Fruit fly (Drosophila melanogaster) whole organism, embryonic: ENCODE measurements around the gene Hexo1.

Experiments used
- ATbp ChIP-seq: fragments of 200-800 bp; sonication (Bioruptor generic); optimal IDR thresholded peaks from 2 replicates; lab custom pipeline; 2017; ENCODE audit warnings: missing biosample characterization, mild to moderate bottlenecking, missing genetic modification characterization, missing genetic modification reagents
- Adf1 ChIP-seq: fragments of 200-800 bp; sonication (Bioruptor generic); IDR thresholded peaks from 2 replicates; pipeline ENCODE4 v1.3.6; 2022; ENCODE audit warnings: missing biosample characterization, missing genetic modification characterization
- Atf6 ChIP-seq: fragments of 200-800 bp; sonication (Bioruptor generic); IDR thresholded peaks from 2 replicates; pipeline ENCODE4 v1.3.6; 2022; ENCODE audit warnings: missing biosample characterization, missing genetic modification characterization
- CG10267 ChIP-seq: fragments of 200-800 bp; sonication (Bioruptor generic); optimal IDR thresholded peaks from 2 replicates; lab custom pipeline; 2018; ENCODE audit warnings: missing biosample characterization, mild to moderate bottlenecking, missing genetic modification characterization, moderate library complexity
- CG10543 ChIP-seq: fragments of 200-800 bp; sonication (Bioruptor generic); optimal IDR thresholded peaks from 3 replicates; lab custom pipeline; 2017; ENCODE audit warnings: missing biosample characterization, mild to moderate bottlenecking, missing genetic modification characterization, moderate library complexity
- CG10565 ChIP-seq: fragments of 200-800 bp; sonication (Bioruptor generic); optimal IDR thresholded peaks from 3 replicates; lab custom pipeline; 2016; ENCODE audit warnings: missing biosample characterization, mild to moderate bottlenecking, missing genetic modification characterization
- CG10654 ChIP-seq: fragments of 200-800 bp; sonication (Bioruptor generic); optimal IDR thresholded peaks from 2 replicates; lab custom pipeline; 2016; ENCODE audit warnings: missing biosample characterization, missing genetic modification characterization
- CG10959 ChIP-seq: fragments of 200-800 bp; sonication (Bioruptor generic); IDR thresholded peaks from 2 replicates; pipeline ENCODE4 v1.3.6; 2022; ENCODE audit warnings: missing biosample characterization, missing genetic modification characterization
- CG13123 ChIP-seq: fragments of 200-800 bp; sonication (Bioruptor generic); optimal IDR thresholded peaks from 2 replicates; lab custom pipeline; 2016; ENCODE audit warnings: missing biosample characterization, missing genetic modification characterization
- CG14965 ChIP-seq: fragments of 200-800 bp; sonication (Bioruptor generic); optimal IDR thresholded peaks from 2 replicates; lab custom pipeline; 2016; ENCODE audit warnings: missing biosample characterization, missing genetic modification characterization, borderline replicate concordance
- CG15073 ChIP-seq: fragments of 200-800 bp; sonication (Bioruptor generic); optimal IDR thresholded peaks from 2 replicates; lab custom pipeline; 2016; ENCODE audit warnings: missing biosample characterization, missing genetic modification characterization
- CG17568 ChIP-seq: fragments of 200-800 bp; sonication (Bioruptor generic); optimal IDR thresholded peaks from 2 replicates; lab custom pipeline; 2018; ENCODE audit warnings: missing biosample characterization, mild to moderate bottlenecking, missing genetic modification characterization, moderate library complexity
- CG17802 ChIP-seq: fragments of 200-800 bp; sonication (Bioruptor generic); optimal IDR thresholded peaks from 2 replicates; lab custom pipeline; 2018; ENCODE audit warnings: missing biosample characterization, mild to moderate bottlenecking, missing genetic modification characterization, moderate library complexity
- CG17912 ChIP-seq: fragments of 200-800 bp; sonication (Bioruptor generic); optimal IDR thresholded peaks from 2 replicates; lab custom pipeline; 2018; ENCODE audit warnings: missing biosample characterization, mild to moderate bottlenecking, missing genetic modification characterization
- CG1832 ChIP-seq: fragments of 200-800 bp; sonication (Bioruptor generic); optimal IDR thresholded peaks from 2 replicates; lab custom pipeline; 2017; ENCODE audit warnings: missing biosample characterization, mild to moderate bottlenecking, missing genetic modification characterization, inconsistent platforms
- CG4282 ChIP-seq: fragments of 200-800 bp; sonication (Bioruptor generic); optimal IDR thresholded peaks from 2 replicates; lab custom pipeline; 2016; ENCODE audit warnings: missing biosample characterization, missing genetic modification characterization
- CG6175 ChIP-seq: fragments of 200-800 bp; sonication (Bioruptor generic); IDR thresholded peaks from 3 replicates; pipeline ENCODE4 v1.3.6; 2022; ENCODE audit warnings: missing biosample characterization, missing genetic modification characterization
- CG6254 ChIP-seq: fragments of 200-800 bp; sonication (Bioruptor generic); optimal IDR thresholded peaks from 3 replicates; lab custom pipeline; 2017; ENCODE audit warnings: mild to moderate bottlenecking, missing biosample characterization, missing genetic modification reagents, missing genetic modification characterization
- CG7372 ChIP-seq: fragments of 200-800 bp; sonication (Bioruptor generic); IDR thresholded peaks from 2 replicates; pipeline ENCODE4 v1.3.6; 2022; ENCODE audit warnings: missing biosample characterization, missing genetic modification characterization
- CG8290 ChIP-seq, 3 experiments: fragments of 200-800 bp; sonication (Bioruptor generic); optimal IDR thresholded peaks; 2 replicates each; lab custom pipeline; 2016 to 2019; ENCODE audit warnings: missing biosample characterization in 3 of 3, missing genetic modification characterization in 3 of 3, mild to moderate bottlenecking in 2 of 3, moderate library complexity in 1 of 3
- CG8359 ChIP-seq: fragments of 200-800 bp; sonication (Bioruptor generic); optimal IDR thresholded peaks from 2 replicates; lab custom pipeline; 2017; ENCODE audit warnings: missing biosample characterization, mild to moderate bottlenecking, missing genetic modification characterization, borderline replicate concordance
- CrebB ChIP-seq: fragments of 200-800 bp; sonication (Bioruptor generic); optimal IDR thresholded peaks from 3 replicates; lab custom pipeline; 2018; ENCODE audit warnings: missing biosample characterization, mild to moderate bottlenecking, missing genetic modification characterization
- D19B ChIP-seq: fragments of 200-800 bp; sonication (Bioruptor generic); optimal IDR thresholded peaks from 2 replicates; lab custom pipeline; 2017; ENCODE audit warnings: missing biosample characterization, mild to moderate bottlenecking, missing genetic modification characterization
- Drgx ChIP-seq: fragments of 200-800 bp; sonication (Bioruptor generic); IDR thresholded peaks from 2 replicates; pipeline ENCODE4 v1.3.6; 2022; ENCODE audit warnings: missing biosample characterization, missing genetic modification characterization
- Eip74EF ChIP-seq, 2 experiments: fragments of 200-800 bp in 1 of 2; fragments of >200 bp in 1 of 2; sonication (Bioruptor generic) in 1 of 2; optimal IDR thresholded peaks; 2 replicates each; lab custom pipeline; 2017 to 2019; ENCODE audit warnings: missing biosample characterization in 2 of 2, missing genetic modification characterization in 2 of 2, mild to moderate bottlenecking in 1 of 2, moderate library complexity in 1 of 2
- Ets65A ChIP-seq: fragments of 200-800 bp; sonication (Bioruptor generic); peaks from one replicate; lab custom pipeline; 2016; ENCODE audit warnings: missing biosample characterization, missing genetic modification characterization
- Hey ChIP-seq: fragments of 200-800 bp; sonication (Bioruptor generic); optimal IDR thresholded peaks from 3 replicates; lab custom pipeline; 2018; ENCODE audit warnings: missing biosample characterization, mild to moderate bottlenecking, missing genetic modification characterization
- NFAT ChIP-seq: fragments of 200-800 bp; sonication (Bioruptor generic); IDR thresholded peaks from 2 replicates; pipeline ENCODE4 v1.3.6; 2022; ENCODE audit warnings: missing biosample characterization, missing genetic modification characterization
- Nf-YA ChIP-seq: fragments of 200-800 bp; sonication (Bioruptor generic); IDR thresholded peaks from 2 replicates; pipeline ENCODE4 v1.3.6; 2022; ENCODE audit warnings: missing biosample characterization, missing genetic modification characterization
- Nf-YC ChIP-seq: fragments of 200-800 bp; optimal IDR thresholded peaks from 3 replicates; lab custom pipeline; 2019; ENCODE audit warnings: missing biosample characterization, mild to moderate bottlenecking, missing genetic modification characterization, moderate library complexity
- Oli ChIP-seq: fragments of 200-800 bp; sonication (Bioruptor generic); optimal IDR thresholded peaks from 2 replicates; lab custom pipeline; 2018; ENCODE audit warnings: missing biosample characterization, mild to moderate bottlenecking, missing genetic modification characterization, moderate library complexity
- Scr ChIP-seq: fragments of 200-800 bp; sonication (Bioruptor generic); IDR thresholded peaks from 2 replicates; pipeline ENCODE4 v1.3.6; 2022; ENCODE audit warnings: missing biosample characterization, missing genetic modification characterization; ENCODE audit not compliant: partially characterized antibody
- abd-A ChIP-seq: fragments of 200-800 bp; sonication (Bioruptor generic); optimal IDR thresholded peaks from 3 replicates; lab custom pipeline; 2019; ENCODE audit warnings: missing biosample characterization, mild to moderate bottlenecking, missing genetic modification characterization, moderate library complexity
- bigmax ChIP-seq: fragments of 200-800 bp; sonication (Bioruptor generic); optimal IDR thresholded peaks from 2 replicates; lab custom pipeline; 2018; ENCODE audit warnings: missing biosample characterization, mild to moderate bottlenecking, missing genetic modification characterization
- cas ChIP-seq: fragments of 200-800 bp; sonication (Bioruptor generic); IDR thresholded peaks from 2 replicates; pipeline ENCODE4 v1.3.6; 2022; ENCODE audit warnings: missing biosample characterization, missing genetic modification characterization
- esg ChIP-seq: fragments of 200-800 bp; sonication (Bioruptor generic); conservative IDR thresholded peaks from 2 replicates; pipeline ENCODE4 v1.3.6; 2022; ENCODE audit warnings: missing biosample characterization, missing genetic modification characterization
- exex ChIP-seq: fragments of 200-800 bp; sonication (Bioruptor generic); optimal IDR thresholded peaks from 4 replicates; lab custom pipeline; 2018; ENCODE audit warnings: missing biosample characterization, mild to moderate bottlenecking, missing genetic modification characterization, moderate library complexity
- gro ChIP-seq: fragments of 200-800 bp; sonication (Bioruptor generic); optimal IDR thresholded peaks from 2 replicates; lab custom pipeline; 2016; ENCODE audit warnings: missing biosample characterization, missing genetic modification characterization
- gt ChIP-seq: fragments of 200-800 bp; sonication (Bioruptor generic); IDR thresholded peaks from 2 replicates; pipeline ENCODE4 v1.3.6; 2022; ENCODE audit warnings: missing biosample characterization, missing genetic modification characterization
- insv ChIP-seq, 2 experiments: fragments of 200-800 bp; sonication (Bioruptor generic); optimal IDR thresholded peaks; 3 replicates each; lab custom pipeline; 2016 to 2018; ENCODE audit warnings: missing biosample characterization in 2 of 2, missing genetic modification characterization in 2 of 2
- inv ChIP-seq: fragments of 200-800 bp; sonication (Bioruptor generic); IDR thresholded peaks from 2 replicates; pipeline ENCODE4 v1.3.6; 2022; ENCODE audit warnings: missing biosample characterization, missing genetic modification characterization; ENCODE audit not compliant: partially characterized antibody
- lbe ChIP-seq: fragments of 200-800 bp; sonication (Bioruptor generic); optimal IDR thresholded peaks from 2 replicates; lab custom pipeline; 2016; ENCODE audit warnings: missing biosample characterization, mild to moderate bottlenecking, missing genetic modification characterization
- luna ChIP-seq: fragments of 200-800 bp; sonication (Bioruptor generic); optimal IDR thresholded peaks from 2 replicates; lab custom pipeline; 2016; ENCODE audit warnings: missing biosample characterization, missing genetic modification characterization
- nerfin-2 ChIP-seq: fragments of 200-800 bp; sonication (Bioruptor generic); IDR thresholded peaks from 2 replicates; pipeline ENCODE4 v1.3.6; 2022; ENCODE audit warnings: missing biosample characterization, missing genetic modification characterization; ENCODE audit not compliant: partially characterized antibody
- p53 ChIP-seq: fragments of 200-800 bp; sonication (Bioruptor generic); optimal IDR thresholded peaks from 2 replicates; lab custom pipeline; 2016; ENCODE audit warnings: missing biosample characterization, missing genetic modification characterization
- slou ChIP-seq: fragments of 200-800 bp; sonication (Bioruptor generic); optimal IDR thresholded peaks from 3 replicates; lab custom pipeline; 2016; ENCODE audit warnings: missing biosample characterization, missing genetic modification characterization
- so ChIP-seq: fragments of 200-800 bp; sonication (Bioruptor generic); IDR thresholded peaks from 3 replicates; pipeline ENCODE4 v1.3.6; 2022; ENCODE audit warnings: missing biosample characterization, missing genetic modification characterization
- tin ChIP-seq: fragments of 200-800 bp; sonication (Bioruptor generic); optimal IDR thresholded peaks from 3 replicates; lab custom pipeline; 2016; ENCODE audit warnings: missing biosample characterization, missing genetic modification characterization
- unc-4 ChIP-seq: fragments of 200-800 bp; sonication (Bioruptor generic); IDR thresholded peaks from 2 replicates; pipeline ENCODE4 v1.3.6; 2022; ENCODE audit warnings: missing biosample characterization, missing genetic modification characterization; ENCODE audit not compliant: partially characterized antibody
- wor ChIP-seq: fragments of 200-800 bp; sonication (Bioruptor generic); IDR thresholded peaks from 2 replicates; pipeline ENCODE4 v1.3.6; 2022; ENCODE audit warnings: missing biosample characterization, missing genetic modification characterization

Hexo1 gene

DNA sequence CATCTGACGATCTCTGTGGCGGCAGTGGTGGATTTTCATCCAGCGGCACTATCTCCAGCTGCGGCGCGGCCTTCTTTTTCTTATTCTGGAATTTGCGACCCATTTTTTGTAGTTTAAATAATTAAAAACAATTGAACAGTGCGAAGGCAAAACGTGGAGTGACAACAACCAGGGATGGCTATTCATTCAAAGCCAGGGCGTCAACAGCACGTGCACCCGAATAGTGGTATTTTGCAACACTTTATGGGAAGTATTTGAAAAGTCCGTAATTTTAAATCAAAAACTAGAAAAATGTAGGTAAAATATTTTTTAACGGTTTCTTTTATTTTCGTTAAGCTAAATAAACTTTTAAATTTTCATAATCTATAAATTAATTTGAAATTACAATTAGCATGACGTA is 5.8 kb upstream of the Hexo1 start, which contains the start of gene CG11583 (continued):
- TF ChIP-seq gt (GFP tag; lab: Robert Waterston, UW) (no peak), Eip74EF (GFP tag; optimal IDR thresholded peaks at IDR 0.05; lab: Kevin White, UChicago) (no peak), Adf1 (no peak), inv (GFP tag; lab: Robert Waterston, UW) (no peak), nerfin-2 (GFP tag; lab: Robert Waterston, UW) (no peak), CG6175 (GFP tag; lab: Robert Waterston, UW) (0 out of 3 replicates have a peak, but pooled peaks have one; percentile 26), CG10565 (GFP tag; lab: Kevin White, UChicago) (no peak), Oli (no peak), D19B (GFP tag; lab: Kevin White, UChicago) (no peak), CG8359 (GFP tag; lab: Kevin White, UChicago) (no peak), CG13123 (GFP tag; lab: Kevin White, UChicago) (no peak), cas (GFP tag; lab: Robert Waterston, UW) (no peak), esg (GFP tag; lab: Robert Waterston, UW) (no peak), abd-A (tag; lab: Kevin White, UChicago) (no peak), lbe (GFP tag; lab: Kevin White, UChicago) (peak; percentile 39), CG15073 (no peak), CG8290 (GFP tag; optimal IDR thresholded peaks at IDR 0.05; lab: Kevin White, UChicago) (no peak), CG8290 (tag; optimal IDR thresholded peaks at IDR 0.05; lab: Kevin White, UChicago) (no peak), CG17568 (GFP tag; lab: Kevin White, UChicago) (no peak), insv (GFP tag; optimal IDR thresholded peaks at IDR 0.05; lab: Kevin White, UChicago) (no peak), CG6254 (GFP tag; lab: Kevin White, UChicago) (no peak), CG17802 (tag; lab: Kevin White, UChicago) (no peak), Hey (no peak), gro (GFP tag; lab: Kevin White, UChicago) (peak; percentile 73), CG4282 (GFP tag; lab: Kevin White, UChicago) (peak; percentile 18), bigmax (GFP tag; lab: Kevin White, UChicago) (no peak), CG17912 (GFP tag; lab: Kevin White, UChicago) (no peak), p53 (peak; percentile 40), tin (GFP tag; lab: Kevin White, UChicago) (peak; percentile 35), unc-4 (GFP tag; lab: Robert Waterston, UW) (no peak), ATbp (GFP tag; lab: Kevin White, UChicago) (no peak), luna (GFP tag; lab: Kevin White, UChicago) (no peak), CG10543 (no peak), Nf-YC (tag; lab: Kevin White, UChicago) (no peak), NFAT (peak; percentile 48; the same call in 1 of the 2 replicates), exex (no peak), so (no peak), CG10959 (GFP tag; lab: Robert Waterston, UW) (no peak), wor (GFP tag; lab: Robert Waterston, UW) (no peak), CG7372 (GFP tag; lab: Robert Waterston, UW) (no peak), Nf-YA (no peak), Atf6 (GFP tag; lab: Robert Waterston, UW) (no peak), slou (GFP tag; lab: Kevin White, UChicago) (no peak), Ets65A (GFP tag; lab: Kevin White, UChicago) (peak; percentile 70), Scr (GFP tag; lab: Robert Waterston, UW) (peak; percentile 40; the same call in 1 of the 2 replicates), CG10654 (GFP tag; lab: Kevin White, UChicago) (no peak), CrebB (tag; lab: Kevin White, UChicago) (no peak), Drgx (no peak), CG14965 (GFP tag; lab: Kevin White, UChicago) (no peak), CG1832 (GFP tag; lab: Kevin White, UChicago) (no peak), CG10267 (tag; lab: Kevin White, UChicago) (peak; percentile 96)
